Fruit fly (Drosophila melanogaster) whole organism, prepupa: ENCODE results near the gene Kdm5.
A peak's percentile ranks its signal among the peaks of the same experiment; 100 is the strongest.

Source experiments
- CG10669 ChIP-seq: fragments of 200-800 bp; sonication (Bioruptor generic); optimal IDR thresholded peaks from 3 replicates; lab custom pipeline; 2018; ENCODE audit warnings: missing biosample characterization, mild to moderate bottlenecking, missing genetic modification characterization, moderate library complexity
- CG11762 ChIP-seq: fragments of 200-800 bp; sonication (Bioruptor generic); optimal IDR thresholded peaks from 3 replicates; lab custom pipeline; 2016; ENCODE audit warnings: missing biosample characterization, missing genetic modification characterization; ENCODE audit not compliant: insufficient read depth
- CG11902 ChIP-seq: fragments of 200-800 bp; sonication (Bioruptor generic); optimal IDR thresholded peaks from 3 replicates; lab custom pipeline; 2016; ENCODE audit warnings: missing biosample characterization, missing genetic modification characterization
- CG15336 ChIP-seq: fragments of 200-800 bp; sonication (Bioruptor generic); IDR thresholded peaks from 2 replicates; pipeline ENCODE4 v1.3.6; 2022; ENCODE audit warnings: missing biosample characterization, missing genetic modification characterization
- CG1621 ChIP-seq: fragments of 200-800 bp; sonication (Bioruptor generic); optimal IDR thresholded peaks from 3 replicates; lab custom pipeline; 2018; ENCODE audit warnings: missing biosample characterization, mild to moderate bottlenecking, missing genetic modification characterization
- CG16779 ChIP-seq: fragments of 200-800 bp; sonication (Bioruptor generic); optimal IDR thresholded peaks from 3 replicates; lab custom pipeline; 2017; ENCODE audit warnings: missing biosample characterization, mild to moderate bottlenecking, missing genetic modification characterization
- CG32006 ChIP-seq: fragments of 200-800 bp; sonication (Bioruptor generic); optimal IDR thresholded peaks from 3 replicates; lab custom pipeline; 2017; ENCODE audit warnings: missing biosample characterization, mild to moderate bottlenecking, missing genetic modification characterization
- CG6792 ChIP-seq: fragments of 200-800 bp; sonication (Bioruptor generic); optimal IDR thresholded peaks from 3 replicates; lab custom pipeline; 2016; ENCODE audit warnings: missing biosample characterization, missing genetic modification characterization
- CG6808 ChIP-seq: fragments of 200-800 bp; sonication (Bioruptor generic); optimal IDR thresholded peaks from 3 replicates; lab custom pipeline; 2017; ENCODE audit warnings: missing biosample characterization, missing genetic modification characterization, mild to moderate bottlenecking, moderate library complexity, missing genetic modification reagents
- CG6854 ChIP-seq: fragments of 200-800 bp; sonication (Bioruptor generic); optimal IDR thresholded peaks from 2 replicates; lab custom pipeline; 2017; ENCODE audit warnings: missing biosample characterization, mild to moderate bottlenecking, missing genetic modification characterization
- CG8119 ChIP-seq: fragments of 200-800 bp; sonication (Bioruptor generic); IDR thresholded peaks from 3 replicates; pipeline ENCODE4 v1.3.6; 2022; ENCODE audit warnings: missing biosample characterization, missing genetic modification characterization
- CG8319 ChIP-seq: fragments of 200-800 bp; sonication (Bioruptor generic); optimal IDR thresholded peaks from 3 replicates; lab custom pipeline; 2016; ENCODE audit warnings: missing biosample characterization, missing genetic modification characterization
- CG8632 ChIP-seq: fragments of 200-800 bp; sonication (Bioruptor generic); optimal IDR thresholded peaks from 3 replicates; lab custom pipeline; 2016; ENCODE audit warnings: missing biosample characterization, missing genetic modification characterization
- CG9139 ChIP-seq: fragments of 200-800 bp; sonication (Bioruptor generic); optimal IDR thresholded peaks from 3 replicates; lab custom pipeline; 2017; ENCODE audit warnings: missing biosample characterization, mild to moderate bottlenecking, missing genetic modification characterization
- Eip75B ChIP-seq: fragments of 200-800 bp; sonication (Bioruptor generic); optimal IDR thresholded peaks from 3 replicates; lab custom pipeline; 2016; ENCODE audit warnings: missing biosample characterization, missing genetic modification characterization
- Eip78C ChIP-seq: fragments of 200-800 bp; sonication (Bioruptor generic); peaks from one replicate; lab custom pipeline; 2016; ENCODE audit warnings: missing biosample characterization, missing genetic modification characterization
- Ets21C ChIP-seq: fragments of 200-800 bp; sonication (Bioruptor generic); optimal IDR thresholded peaks from 3 replicates; lab custom pipeline; 2016; ENCODE audit warnings: missing biosample characterization, missing genetic modification characterization
- Hr38 ChIP-seq: sonication (Bioruptor generic); optimal IDR thresholded peaks from 2 replicates; lab custom pipeline; 2016; ENCODE audit warnings: missing biosample characterization, missing genetic modification characterization
- Hr4 ChIP-seq: fragments of 200-800 bp; sonication (Bioruptor generic); optimal IDR thresholded peaks from 3 replicates; lab custom pipeline; 2016; ENCODE audit warnings: missing biosample characterization, missing genetic modification characterization
- Met ChIP-seq: fragments of 200-800 bp; sonication (Bioruptor generic); optimal IDR thresholded peaks from 3 replicates; lab custom pipeline; 2016; ENCODE audit warnings: missing biosample characterization, missing genetic modification characterization
- Smox ChIP-seq: fragments of 200-800 bp; sonication (Bioruptor generic); optimal IDR thresholded peaks from 3 replicates; lab custom pipeline; 2016; ENCODE audit warnings: missing biosample characterization, missing genetic modification characterization
- Sox102F ChIP-seq: fragments of 200-800 bp; sonication (Bioruptor generic); optimal IDR thresholded peaks from 2 replicates; lab custom pipeline; 2016; ENCODE audit warnings: missing biosample characterization, mild to moderate bottlenecking, missing genetic modification characterization
- achi ChIP-seq: fragments of 200-800 bp; sonication (Bioruptor generic); optimal IDR thresholded peaks from 3 replicates; lab custom pipeline; 2016; ENCODE audit warnings: missing biosample characterization, missing genetic modification characterization
- acj6 ChIP-seq: fragments of 200-800 bp; sonication (Bioruptor generic); optimal IDR thresholded peaks from 3 replicates; lab custom pipeline; 2016; ENCODE audit warnings: missing biosample characterization, missing genetic modification characterization
- cyc ChIP-seq: fragments of 200-800 bp; sonication (Bioruptor generic); optimal IDR thresholded peaks from 3 replicates; lab custom pipeline; 2016; ENCODE audit warnings: missing biosample characterization, missing genetic modification characterization
- dac ChIP-seq: fragments of 200-800 bp; sonication (Bioruptor generic); optimal IDR thresholded peaks from 2 replicates; lab custom pipeline; 2017; ENCODE audit warnings: missing biosample characterization, mild to moderate bottlenecking, missing genetic modification characterization
- dsx ChIP-seq: fragments of 200-800 bp; optimal IDR thresholded peaks from 3 replicates; lab custom pipeline; 2019; ENCODE audit warnings: missing biosample characterization, mild to moderate bottlenecking, missing genetic modification characterization, moderate library complexity; ENCODE audit not compliant: poor library complexity, severe bottlenecking
- eg ChIP-seq: fragments of 200-800 bp; sonication (Bioruptor generic); IDR thresholded peaks from 3 replicates; pipeline ENCODE4 v1.3.6; 2022; ENCODE audit warnings: missing biosample characterization, missing genetic modification characterization
- esn ChIP-seq: fragments of 200-800 bp; sonication (Bioruptor generic); optimal IDR thresholded peaks from 2 replicates; lab custom pipeline; 2016; ENCODE audit warnings: missing biosample characterization, mild to moderate bottlenecking, missing genetic modification characterization, moderate library complexity
- fd59A ChIP-seq: fragments of 200-800 bp; sonication (Bioruptor generic); optimal IDR thresholded peaks from 2 replicates; lab custom pipeline; 2017; ENCODE audit warnings: missing biosample characterization, mild to moderate bottlenecking, missing genetic modification characterization, missing genetic modification reagents
- net ChIP-seq: fragments of 200-800 bp; sonication (Bioruptor generic); optimal IDR thresholded peaks from 3 replicates; lab custom pipeline; 2016; ENCODE audit warnings: missing biosample characterization, missing genetic modification characterization
- spab ChIP-seq: fragments of 200-800 bp; sonication (Bioruptor generic); optimal IDR thresholded peaks from 2 replicates; lab custom pipeline; 2017; ENCODE audit warnings: missing biosample characterization, mild to moderate bottlenecking, missing genetic modification characterization, missing genetic modification reagents
- svp ChIP-seq: fragments of 200-800 bp; sonication (Bioruptor generic); peaks from one replicate; lab custom pipeline; 2016; ENCODE audit warnings: missing biosample characterization, missing genetic modification characterization
- topi ChIP-seq: fragments of 200-800 bp; sonication (Bioruptor generic); optimal IDR thresholded peaks from 3 replicates; lab custom pipeline; 2016; ENCODE audit warnings: missing biosample characterization, missing genetic modification characterization

Kdm5 gene

DNA sequence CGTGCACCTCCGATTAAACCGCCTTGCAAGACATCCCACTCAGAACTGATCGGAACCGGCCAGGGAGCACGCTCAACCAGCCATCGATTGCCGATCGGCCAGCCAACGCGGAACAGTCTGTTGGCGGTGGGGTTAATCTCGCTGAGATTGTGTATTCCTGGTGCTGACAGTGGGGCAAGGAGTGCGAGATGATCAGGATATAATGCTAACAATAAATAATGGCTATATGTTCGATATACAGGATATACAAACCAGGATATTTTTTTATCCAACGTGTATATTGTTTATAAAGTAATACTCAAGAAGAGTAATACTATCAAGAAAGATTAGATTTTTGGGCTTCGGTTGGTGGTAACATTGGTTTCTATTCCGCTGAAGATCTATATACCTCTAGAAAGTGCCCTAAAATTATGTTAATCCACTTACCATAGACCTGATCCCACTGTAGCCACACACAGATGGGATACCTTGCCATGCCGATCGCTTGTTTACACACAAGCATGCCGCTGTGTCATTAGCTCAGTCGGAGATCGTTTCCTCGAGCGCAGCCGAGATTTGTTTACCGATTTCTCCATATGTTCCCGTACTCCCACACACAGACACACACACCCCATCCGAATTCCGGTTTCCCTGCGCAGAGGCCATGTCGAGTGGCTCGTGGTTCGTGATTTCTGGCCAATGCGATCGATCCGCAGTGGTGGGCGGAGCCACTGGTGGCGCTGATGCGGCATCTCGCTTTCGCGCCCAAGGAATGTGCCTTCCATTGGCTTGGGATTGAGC, 20.2 kb upstream of the Kdm5 start, which contains the start of gene H2.0 (continued):
- TF ChIP-seq topi: peak; percentile 78
- TF ChIP-seq CG6854 (GFP tag; lab: Kevin White, UChicago): no peak
- TF ChIP-seq Met (GFP tag; lab: Kevin White, UChicago): peak; percentile 68
- TF ChIP-seq CG15336: peak; percentile 68
- TF ChIP-seq acj6: peak; percentile 68
- TF ChIP-seq Ets21C (GFP tag; lab: Kevin White, UChicago): peak; percentile 67
- peak; percentile 93 for TF ChIP-seq Eip78C (GFP tag; lab: Kevin White, UChicago)
- TF ChIP-seq CG1621: peak; percentile 25
- peak; percentile 44 for TF ChIP-seq CG9139 (GFP tag; lab: Kevin White, UChicago)
- TF ChIP-seq esn (GFP tag; lab: Kevin White, UChicago): peak; percentile 79
- peak; percentile 50 for TF ChIP-seq Hr4 (GFP tag; lab: Kevin White, UChicago)
- no peak for TF ChIP-seq dsx (GFP tag; lab: Kevin White, UChicago)
- peak; percentile 67 for TF ChIP-seq CG10669
- TF ChIP-seq spab (GFP tag; lab: Kevin White, UChicago): peak; percentile 63
- peak; percentile 81 for TF ChIP-seq CG32006 (GFP tag; lab: Kevin White, UChicago)
- TF ChIP-seq svp: peak; percentile 91
- TF ChIP-seq CG6792: peak; percentile 70
- peak; percentile 73 for TF ChIP-seq achi (GFP tag; lab: Kevin White, UChicago)
- TF ChIP-seq cyc (GFP tag; lab: Kevin White, UChicago): peak; percentile 64
- 0 out of 3 replicates have a peak, but pooled peaks have one; percentile 8 for TF ChIP-seq eg (GFP tag; lab: Robert Waterston, UW)
- TF ChIP-seq CG8319: peak; percentile 28
- TF ChIP-seq Smox (GFP tag; lab: Kevin White, UChicago): peak; percentile 69
- TF ChIP-seq Sox102F (GFP tag; lab: Kevin White, UChicago): peak; percentile 55
- TF ChIP-seq CG8119 (GFP tag; lab: Robert Waterston, UW): peak; percentile 71
- no peak for TF ChIP-seq CG16779 (tag; lab: Kevin White, UChicago)
- peak; percentile 51 for TF ChIP-seq Eip75B
- peak; percentile 64 for TF ChIP-seq fd59A (GFP tag; lab: Kevin White, UChicago)
- peak; percentile 37 for TF ChIP-seq CG11762 (GFP tag; lab: Kevin White, UChicago)
- TF ChIP-seq net (GFP tag; lab: Kevin White, UChicago): peak; percentile 58
- TF ChIP-seq CG11902 (GFP tag; lab: Kevin White, UChicago): peak; percentile 50
- peak; percentile 59 for TF ChIP-seq CG6808 (GFP tag; lab: Kevin White, UChicago)

DNA sequence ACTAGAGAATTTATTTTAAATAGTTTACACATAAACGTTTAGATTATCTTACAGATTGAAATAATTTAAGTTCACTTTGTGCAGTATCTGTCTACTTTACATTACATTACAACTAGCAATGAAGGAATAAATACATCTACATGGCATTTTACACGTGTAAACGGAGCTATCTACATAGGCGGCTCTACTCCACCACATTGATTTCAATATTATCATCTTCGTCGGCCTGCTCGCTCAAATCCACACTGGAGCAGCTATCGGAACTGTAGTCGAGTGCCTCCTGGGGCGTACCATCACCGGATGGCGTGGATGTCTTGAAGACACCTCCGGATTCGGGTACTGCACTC, 13.7 kb upstream of the Kdm5 start:
- TF ChIP-seq Hr38 (GFP tag; lab: Kevin White, UChicago) (no peak), CG9139 (GFP tag; lab: Kevin White, UChicago) (no peak), dac (GFP tag; lab: Kevin White, UChicago) (no peak)

DNA sequence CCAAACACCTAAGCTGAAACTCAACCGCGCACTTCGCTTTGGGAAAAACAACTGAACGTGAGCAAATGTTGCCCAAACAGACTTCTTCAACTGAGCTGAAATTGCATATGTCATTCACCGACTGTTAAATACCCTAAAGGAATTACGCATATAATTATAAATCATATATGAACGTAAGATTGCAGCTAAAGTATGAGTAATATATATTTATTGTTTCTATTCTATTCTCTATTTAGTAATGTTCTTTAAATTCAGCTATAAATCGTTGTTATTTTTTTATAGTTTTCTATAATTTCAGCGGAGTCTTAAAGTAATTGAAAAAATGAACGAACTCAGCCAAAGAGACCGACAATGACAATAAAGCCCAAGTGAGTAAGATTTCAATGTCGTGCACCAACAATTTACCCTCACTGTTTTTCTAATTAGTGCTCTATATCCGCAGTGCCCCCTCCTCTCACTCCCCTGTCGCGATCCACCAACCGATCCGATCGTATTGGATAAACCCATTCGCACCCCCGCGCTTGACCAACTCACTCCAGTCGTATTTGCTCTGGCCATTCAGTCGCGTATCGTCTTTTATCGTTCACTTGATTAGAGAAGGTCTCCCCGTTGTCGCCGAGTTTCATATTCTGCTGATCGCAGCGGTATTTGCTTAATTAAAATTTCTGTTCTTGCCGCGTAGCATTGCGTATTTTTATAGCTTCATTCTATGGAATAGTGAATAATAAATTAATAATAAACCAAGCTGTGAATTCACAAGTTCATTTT, 13.2 kb upstream of the Kdm5 start, which contains the start of gene CG9098:
Gene CG9098, minus strand, starts transcription at position 36 of the 768 bp plus-strand sequence.
- TF ChIP-seq CG8632 (GFP tag; lab: Kevin White, UChicago): no peak
- TF ChIP-seq, all 60 proteins: peak for 0
